Worm (Caenorhabditis elegans) whole organism, L2 larva: ENCODE data around the gene wago-5.

Experiments
- R02D3.7 ChIP-seq: fragments of 150-350 bp; optimal IDR thresholded peaks from 2 replicates; lab custom pipeline; 2014; ENCODE audit warnings: missing biosample characterization, missing genetic modification characterization
- alr-1 ChIP-seq: fragments of 150-350 bp; optimal IDR thresholded peaks from 2 replicates; lab custom pipeline; 2014; ENCODE audit warnings: missing biosample characterization, missing genetic modification characterization
- aly-2 ChIP-seq: fragments of 150-350 bp; optimal IDR thresholded peaks from 2 replicates; lab custom pipeline; 2014; ENCODE audit warnings: missing biosample characterization, missing genetic modification characterization
- ama-1 ChIP-seq: fragments of 150-350 bp; optimal IDR thresholded peaks from 2 replicates; lab custom pipeline; 2018; ENCODE audit warnings: inconsistent platforms
- ceh-82 ChIP-seq: fragments of 150-350 bp; optimal IDR thresholded peaks from 2 replicates; lab custom pipeline; 2014; ENCODE audit warnings: missing biosample characterization, missing genetic modification characterization
- elt-3 ChIP-seq: sonication (generic microtip); optimal IDR thresholded peaks from 2 replicates; lab custom pipeline; 2017; ENCODE audit warnings: missing biosample characterization, missing genetic modification characterization
- lsy-2 ChIP-seq, 2 experiments: fragments of 150-350 bp in 1 of 2; sonication (generic microtip) in 1 of 2; optimal IDR thresholded peaks; 2 replicates each; lab custom pipeline; 2014 to 2017; ENCODE audit warnings: missing biosample characterization in 2 of 2, missing genetic modification characterization in 2 of 2
- mdl-1 ChIP-seq, 2 experiments: fragments of 150-350 bp in 1 of 2; sonication (generic microtip) in 1 of 2; optimal IDR thresholded peaks; 2 replicates each; lab custom pipeline; 2017; ENCODE audit warnings: missing biosample characterization in 2 of 2, missing genetic modification characterization in 2 of 2
- nhr-11 ChIP-seq: fragments of 150-350 bp; optimal IDR thresholded peaks from 2 replicates; lab custom pipeline; 2014; ENCODE audit warnings: missing biosample characterization, missing genetic modification characterization
- nhr-129 ChIP-seq: fragments of 150-350 bp; optimal IDR thresholded peaks from 2 replicates; lab custom pipeline; 2014; ENCODE audit warnings: missing biosample characterization, missing genetic modification characterization
- nhr-237 ChIP-seq: fragments of 150-350 bp; optimal IDR thresholded peaks from 2 replicates; lab custom pipeline; 2014; ENCODE audit warnings: missing biosample characterization, missing genetic modification characterization
- unc-39 ChIP-seq: fragments of 150-350 bp; optimal IDR thresholded peaks from 2 replicates; lab custom pipeline; 2014; ENCODE audit warnings: missing biosample characterization, missing genetic modification characterization
- ztf-4 ChIP-seq: fragments of 150-350 bp; optimal IDR thresholded peaks from 2 replicates; lab custom pipeline; 2014; ENCODE audit warnings: missing biosample characterization, missing genetic modification characterization

DNA sequence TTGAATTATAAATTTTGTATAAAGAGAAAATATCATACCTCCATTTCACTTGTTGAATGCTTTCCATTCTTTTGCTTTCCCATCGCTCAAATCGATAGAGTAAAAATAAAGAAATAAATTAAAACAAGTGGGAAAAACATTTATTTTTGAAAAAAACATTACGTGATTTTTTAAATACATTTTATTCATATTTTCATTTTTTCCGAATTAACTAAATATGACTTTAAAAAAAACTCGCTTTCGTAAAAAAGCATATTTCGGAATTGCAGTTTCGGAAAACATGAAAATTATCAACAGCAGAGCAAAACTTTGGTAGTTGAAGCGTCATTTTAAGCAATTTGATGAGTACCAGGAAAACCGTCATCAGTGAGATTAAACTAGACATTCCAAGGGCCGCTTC, 15.7 kb downstream of the wago-5 start, which contains the start of gene K05F1.8:
- TF ChIP-seq elt-3 (tag; lab: Kevin White, UChicago) (no peak), lsy-2 (tag; optimal IDR thresholded peaks at IDR 0.05; lab: Kevin White, UChicago) (no peak), ceh-82 (no peak), nhr-129 (no peak), R02D3.7 (tag; lab: Kevin White, UChicago) (no peak), alr-1 (tag; lab: Kevin White, UChicago) (no peak), ama-1 (lab: Kevin White, UChicago) (no peak), nhr-237 (tag; lab: Kevin White, UChicago) (no peak), ztf-4 (tag; lab: Kevin White, UChicago) (no peak), aly-2 (tag; lab: Kevin White, UChicago) (no peak), mdl-1 (tag; optimal IDR thresholded peaks at IDR 0.05; lab: Kevin White, UChicago) (no peak), nhr-11 (tag; lab: Kevin White, UChicago) (no peak), unc-39 (tag; lab: Kevin White, UChicago) (no peak)
